Fruit fly (Drosophila melanogaster) whole organism, embryonic: Measurements from ENCODE around the gene elfless.

Experiments used
- CG11504 ChIP-seq: fragments of 200-800 bp; sonication (Bioruptor generic); optimal IDR thresholded peaks from 3 replicates; lab custom pipeline; 2019; ENCODE audit warnings: missing biosample characterization, mild to moderate bottlenecking, missing genetic modification characterization, moderate library complexity
- CG11560 ChIP-seq: fragments of 200-800 bp; sonication (Bioruptor generic); IDR thresholded peaks from 3 replicates; pipeline ENCODE4 v1.3.6; 2022; ENCODE audit warnings: missing biosample characterization, missing genetic modification characterization
- CG14860 ChIP-seq: fragments of 200-800 bp; sonication (Bioruptor generic); IDR thresholded peaks from 3 replicates; pipeline ENCODE4 v1.3.6; 2022; ENCODE audit warnings: missing biosample characterization, missing genetic modification characterization; ENCODE audit not compliant: partially characterized antibody
- CG16815 ChIP-seq: fragments of 200-800 bp; sonication (Bioruptor generic); optimal IDR thresholded peaks from 3 replicates; lab custom pipeline; 2017; ENCODE audit warnings: missing biosample characterization, mild to moderate bottlenecking, missing genetic modification characterization
- CG18476 ChIP-seq: fragments of 200-800 bp; sonication (Bioruptor generic); optimal IDR thresholded peaks from 2 replicates; lab custom pipeline; 2016; ENCODE audit warnings: missing biosample characterization, mild to moderate bottlenecking, missing genetic modification characterization
- CG18619 ChIP-seq: fragments of 200-800 bp; sonication (Bioruptor generic); optimal IDR thresholded peaks from 3 replicates; lab custom pipeline; 2017; ENCODE audit warnings: missing biosample characterization, mild to moderate bottlenecking, missing genetic modification characterization
- CG2202 ChIP-seq: fragments of 200-800 bp; sonication (Bioruptor generic); optimal IDR thresholded peaks from 2 replicates; lab custom pipeline; 2018; ENCODE audit warnings: missing biosample characterization, mild to moderate bottlenecking, missing genetic modification characterization
- CG32532 ChIP-seq: fragments of 200-800 bp; sonication (Bioruptor generic); IDR thresholded peaks from 2 replicates; pipeline ENCODE4 v1.3.6; 2022; ENCODE audit warnings: missing biosample characterization, missing genetic modification characterization
- CG4404 ChIP-seq: fragments of 200-800 bp; sonication (Bioruptor generic); IDR thresholded peaks from 2 replicates; pipeline ENCODE4 v1.3.6; 2022; ENCODE audit warnings: missing biosample characterization, missing genetic modification characterization
- CG6689 ChIP-seq: fragments of 200-800 bp; sonication (Bioruptor generic); IDR thresholded peaks from 2 replicates; pipeline ENCODE4 v1.3.6; 2022; ENCODE audit warnings: missing biosample characterization, missing genetic modification characterization
- CG8478 ChIP-seq: fragments of >200 bp; optimal IDR thresholded peaks from 2 replicates; lab custom pipeline; 2018
- Drgx ChIP-seq: fragments of 200-800 bp; sonication (Bioruptor generic); IDR thresholded peaks from 2 replicates; pipeline ENCODE4 v1.3.6; 2022; ENCODE audit warnings: missing biosample characterization, missing genetic modification characterization
- Ets65A ChIP-seq: fragments of 200-800 bp; sonication (Bioruptor generic); peaks from one replicate; lab custom pipeline; 2016; ENCODE audit warnings: missing biosample characterization, missing genetic modification characterization
- Fer2 ChIP-seq: fragments of 200-800 bp; sonication (Bioruptor generic); optimal IDR thresholded peaks from 2 replicates; lab custom pipeline; 2018; ENCODE audit warnings: missing biosample characterization, mild to moderate bottlenecking, missing genetic modification characterization, moderate library complexity
- HLHmδ ChIP-seq: fragments of 200-800 bp; sonication (Bioruptor generic); optimal IDR thresholded peaks from 2 replicates; lab custom pipeline; 2018; ENCODE audit warnings: missing biosample characterization, mild to moderate bottlenecking, missing genetic modification characterization, moderate library complexity
- Hr39 ChIP-seq: fragments of >200 bp; optimal IDR thresholded peaks from 2 replicates; lab custom pipeline; 2017
- Oaz ChIP-seq: fragments of 200-800 bp; sonication (Bioruptor generic); IDR thresholded peaks from 2 replicates; pipeline ENCODE4 v1.3.6; 2022; ENCODE audit warnings: missing biosample characterization, missing genetic modification characterization
- Oli ChIP-seq: fragments of 200-800 bp; sonication (Bioruptor generic); optimal IDR thresholded peaks from 2 replicates; lab custom pipeline; 2018; ENCODE audit warnings: missing biosample characterization, mild to moderate bottlenecking, missing genetic modification characterization, moderate library complexity
- Spps ChIP-seq: fragments of 200-800 bp; sonication (Bioruptor generic); optimal IDR thresholded peaks from 2 replicates; lab custom pipeline; 2018; ENCODE audit warnings: missing biosample characterization, mild to moderate bottlenecking, missing genetic modification characterization
- abd-A ChIP-seq: fragments of 200-800 bp; sonication (Bioruptor generic); optimal IDR thresholded peaks from 3 replicates; lab custom pipeline; 2019; ENCODE audit warnings: missing biosample characterization, mild to moderate bottlenecking, missing genetic modification characterization, moderate library complexity
- ara ChIP-seq: fragments of 200-800 bp; sonication (Bioruptor generic); IDR thresholded peaks from 2 replicates; pipeline ENCODE4 v1.3.6; 2022; ENCODE audit warnings: missing biosample characterization, missing genetic modification characterization
- ase ChIP-seq: fragments of 200-800 bp; sonication (Bioruptor generic); IDR thresholded peaks from 3 replicates; pipeline ENCODE4 v1.3.6; 2022; ENCODE audit warnings: missing biosample characterization, missing genetic modification characterization
- bsh ChIP-seq, 2 experiments: fragments of 200-800 bp; sonication (Bioruptor generic); optimal IDR thresholded peaks; 2 replicates each; lab custom pipeline; 2017 to 2018; ENCODE audit warnings: mild to moderate bottlenecking in 2 of 2, missing biosample characterization in 2 of 2, missing genetic modification characterization in 2 of 2, moderate library complexity in 1 of 2
- btn ChIP-seq: fragments of 200-800 bp; sonication (Bioruptor generic); optimal IDR thresholded peaks from 2 replicates; lab custom pipeline; 2016; ENCODE audit warnings: missing biosample characterization, missing genetic modification characterization
- cad ChIP-seq: fragments of >200 bp; optimal IDR thresholded peaks from 2 replicates; lab custom pipeline; 2017; ENCODE audit warnings: missing biosample characterization, missing genetic modification characterization
- ci ChIP-seq: fragments of 200-800 bp; sonication (Bioruptor generic); IDR thresholded peaks from 3 replicates; pipeline ENCODE4 v1.3.6; 2022; ENCODE audit warnings: missing biosample characterization, missing genetic modification characterization
- corto ChIP-seq: fragments of 200-800 bp; sonication (Bioruptor generic); optimal IDR thresholded peaks from 2 replicates; lab custom pipeline; 2016; ENCODE audit warnings: missing biosample characterization, mild to moderate bottlenecking, missing genetic modification characterization, moderate library complexity
- fru ChIP-seq: fragments of >200 bp; optimal IDR thresholded peaks from 2 replicates; lab custom pipeline; 2017
- hb ChIP-seq: fragments of 200-800 bp; sonication (Bioruptor generic); IDR thresholded peaks from 3 replicates; pipeline ENCODE4 v1.3.6; 2022; ENCODE audit warnings: missing biosample characterization, missing genetic modification characterization; ENCODE audit not compliant: partially characterized antibody
- hkb ChIP-seq, 2 experiments: fragments of 200-800 bp in 1 of 2; fragments of >200 bp in 1 of 2; sonication (Bioruptor generic) in 1 of 2; IDR thresholded peaks in 1 of 2; optimal IDR thresholded peaks in 1 of 2; 2 replicates each; pipeline versions ENCODE4 v1.3.6 to Lab custom; 2017 to 2022; ENCODE audit warnings: missing biosample characterization in 1 of 2, missing genetic modification characterization in 1 of 2
- lbe ChIP-seq: fragments of 200-800 bp; sonication (Bioruptor generic); optimal IDR thresholded peaks from 2 replicates; lab custom pipeline; 2016; ENCODE audit warnings: missing biosample characterization, mild to moderate bottlenecking, missing genetic modification characterization
- org-1 ChIP-seq: fragments of 200-800 bp; sonication (Bioruptor generic); optimal IDR thresholded peaks from 2 replicates; lab custom pipeline; 2017; ENCODE audit warnings: missing biosample characterization, missing genetic modification characterization
- peb ChIP-seq: fragments of 200-800 bp; sonication (Bioruptor generic); IDR thresholded peaks from 2 replicates; pipeline ENCODE4 v1.3.6; 2022; ENCODE audit warnings: missing biosample characterization, missing genetic modification characterization
- sens ChIP-seq: fragments of 200-800 bp; sonication (Bioruptor generic); peaks from one replicate; lab custom pipeline; 2016; ENCODE audit warnings: missing biosample characterization, missing genetic modification characterization
- tll ChIP-seq, 2 experiments: fragments of 200-800 bp in 1 of 2; fragments of >200 bp in 1 of 2; sonication (Bioruptor generic) in 1 of 2; optimal IDR thresholded peaks; 2 replicates each; lab custom pipeline; 2017 to 2019; ENCODE audit warnings: missing biosample characterization in 2 of 2, missing genetic modification characterization in 2 of 2, mild to moderate bottlenecking in 1 of 2, moderate library complexity in 1 of 2
- wor ChIP-seq: fragments of 200-800 bp; sonication (Bioruptor generic); IDR thresholded peaks from 2 replicates; pipeline ENCODE4 v1.3.6; 2022; ENCODE audit warnings: missing biosample characterization, missing genetic modification characterization

elfless gene

DNA sequence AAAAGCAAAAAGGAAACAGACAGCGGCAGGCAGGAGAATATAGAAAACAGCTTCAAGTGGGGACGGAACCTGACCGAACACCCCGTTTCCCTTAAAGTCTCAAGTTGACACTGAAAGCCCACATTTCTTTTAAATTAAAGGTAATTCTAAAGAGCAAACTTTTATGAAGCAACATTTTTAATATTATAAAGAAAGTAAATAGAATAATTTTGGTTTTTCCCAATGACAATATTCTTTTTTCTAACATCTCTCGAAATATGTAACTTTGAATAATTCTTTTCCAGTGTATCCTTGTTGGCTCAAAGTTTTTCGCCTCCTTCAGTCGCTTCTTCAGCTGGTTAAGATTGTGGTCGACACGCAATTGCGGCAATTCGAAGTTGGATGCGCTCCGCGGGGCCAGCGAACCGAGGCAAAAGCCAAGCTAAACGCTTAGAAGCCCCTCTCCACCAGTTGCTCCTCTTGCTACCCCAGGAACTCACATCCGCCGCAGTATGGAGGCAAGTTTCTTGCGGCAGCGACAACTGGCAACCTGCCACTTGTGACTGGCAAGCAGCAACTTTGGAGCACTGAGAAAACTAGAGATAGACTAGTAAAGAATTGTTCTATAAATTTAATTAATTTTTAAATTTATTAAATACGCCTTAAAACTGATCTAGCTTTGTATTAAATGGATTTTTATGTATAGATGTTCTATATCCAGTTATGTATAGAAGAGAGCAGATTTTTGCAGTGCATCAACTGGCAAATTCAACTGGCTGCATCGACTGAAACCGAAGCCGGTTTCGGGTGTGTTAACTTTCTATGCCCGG, 8.0 kb downstream of the elfless start:
- TF ChIP-seq Fer2 (no peak), corto (GFP tag; lab: Kevin White, UChicago) (peak; percentile 37), CG18619 (GFP tag; lab: Kevin White, UChicago) (no peak), Drgx (peak; percentile 95), bsh (GFP tag; optimal IDR thresholded peaks at IDR 0.05; lab: Kevin White, UChicago) (peak in 1 of 2 experiments; percentile 19), lbe (GFP tag; lab: Kevin White, UChicago) (peak; percentile 35)

DNA sequence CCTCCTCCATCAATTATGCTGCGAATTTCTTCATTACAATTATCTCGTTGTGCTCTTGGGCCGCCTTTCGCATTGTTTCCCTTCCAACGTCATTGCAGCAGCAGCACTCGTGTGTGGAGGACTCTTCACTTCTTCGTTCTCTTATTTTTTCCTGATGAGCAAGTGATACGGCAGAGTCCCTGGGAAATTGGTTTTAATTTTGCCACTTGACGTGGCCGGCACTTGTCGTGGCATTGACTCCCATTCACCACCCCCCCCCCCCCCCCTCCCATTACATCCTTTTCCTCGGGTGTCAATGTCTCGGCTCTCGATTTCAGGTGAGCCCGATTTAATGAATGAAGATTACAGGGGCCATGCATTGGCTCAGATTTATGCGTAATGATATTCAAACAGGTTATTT, 9.1 kb downstream of the elfless start:
- TF ChIP-seq Hr39 (lab: Kevin White, UChicago) (peak; percentile 60), CG16815 (no peak), HLHmδ (GFP tag; lab: Kevin White, UChicago) (no peak)

- TF ChIP-seq CG6689 (GFP tag; lab: Robert Waterston, UW) (no peak), Ets65A (peak; percentile 65), btn (GFP tag; lab: Kevin White, UChicago) (no peak), CG8478 (lab: Kevin White, UChicago) (peak; percentile 82), ara (peak; percentile 5; the same call in 1 of the 2 replicates), CG4404 (peak; percentile 32), tll (GFP tag; optimal IDR thresholded peaks at IDR 0.05; lab: Kevin White, UChicago) (peak in 1 of 2 experiments; percentile 61), Hr39 (lab: Kevin White, UChicago) (no peak), CG11560 (tag; lab: Robert Waterston, UW) (0 out of 3 replicates have a peak, but pooled peaks have one; percentile 11), ase (peak; percentile 51; the same call in 1 of the 3 replicates)
These were observed 20.5 kb downstream of the elfless start for dm6 chr2L:17990771-17991170.

DNA sequence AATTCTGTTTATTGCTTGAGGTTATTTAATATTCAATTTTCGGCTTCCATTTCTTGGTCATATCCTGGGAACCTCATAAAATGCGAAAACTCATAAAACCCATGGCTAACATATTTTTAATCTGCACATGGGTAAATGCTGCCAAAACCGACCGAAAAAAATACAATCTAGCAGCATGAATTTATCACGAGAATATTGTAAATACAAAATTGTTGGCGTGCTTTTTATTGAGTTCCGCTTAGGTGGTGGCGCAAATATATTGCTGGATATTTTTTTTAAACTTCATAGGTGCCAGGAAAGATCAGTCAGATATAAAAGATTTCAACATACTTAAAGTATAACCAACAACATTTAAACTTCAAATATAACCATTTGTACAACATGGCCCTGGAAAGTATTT, 21.2 kb downstream of the elfless start, which contains the start of gene Prosbeta5R2:
Gene Prosbeta5R2, plus strand, starts transcription at position 301 of the 400 bp plus-strand sequence.
- TF ChIP-seq CG32532 (GFP tag; lab: Robert Waterston, UW) (no peak), CG18476 (GFP tag; lab: Kevin White, UChicago) (no peak), sens (GFP tag; lab: Kevin White, UChicago) (peak; percentile 48), org-1 (GFP tag; lab: Kevin White, UChicago) (no peak)

- no peak for TF ChIP-seq ci
- no peak for TF ChIP-seq CG2202 (tag; lab: Kevin White, UChicago)
- no peak for TF ChIP-seq wor (GFP tag; lab: Robert Waterston, UW)
- no peak for TF ChIP-seq cad (GFP tag; lab: Kevin White, UChicago)
- TF ChIP-seq sens (GFP tag; lab: Kevin White, UChicago), result peak; percentile 29
- TF ChIP-seq fru (lab: Kevin White, UChicago), result no peak
- TF ChIP-seq CG11504 (tag; lab: Kevin White, UChicago), result no peak
- TF ChIP-seq CG14860, result 0 out of 3 replicates have a peak, but pooled peaks have one; percentile 22
- no peak for TF ChIP-seq ase
- TF ChIP-seq Spps (tag; lab: Kevin White, UChicago), result no peak
- TF ChIP-seq Oli (tag; lab: Kevin White, UChicago), result no peak
- peak; percentile 60 for TF ChIP-seq hkb (optimal IDR thresholded peaks at IDR 0.05; lab: Kevin White, UChicago)
- no peak for TF ChIP-seq hkb (GFP tag; IDR thresholded peaks at IDR 0.05; lab: Robert Waterston, UW)
- TF ChIP-seq hb (GFP tag; lab: Robert Waterston, UW), result no peak
- no peak for TF ChIP-seq abd-A (tag; lab: Kevin White, UChicago)
- TF ChIP-seq CG8478 (lab: Kevin White, UChicago), result peak; percentile 77
- TF ChIP-seq Oaz (GFP tag; lab: Robert Waterston, UW), result no peak
- no peak for TF ChIP-seq peb (GFP tag; lab: Robert Waterston, UW)
- TF ChIP-seq, all 482 proteins: peak for 4
These were observed 22.3 kb downstream of the elfless start for dm6 chr2L:17988955-17989354.
